Fruit fly (Drosophila melanogaster) whole organism, embryonic: Measurements from ENCODE around the gene CG4459.
A peak's percentile ranks its signal among the peaks of the same experiment; 100 is the strongest.

ENCODE experiments used
- Asciz ChIP-seq: fragments of 200-800 bp; sonication (Bioruptor generic); optimal IDR thresholded peaks from 2 replicates; lab custom pipeline; 2017; ENCODE audit warnings: missing biosample characterization, mild to moderate bottlenecking, missing genetic modification characterization, missing genetic modification reagents
- BtbVII ChIP-seq: fragments of 200-800 bp; sonication (Bioruptor generic); optimal IDR thresholded peaks from 3 replicates; lab custom pipeline; 2017; ENCODE audit warnings: missing biosample characterization, mild to moderate bottlenecking, missing genetic modification characterization
- CG10462 ChIP-seq: fragments of 200-800 bp; sonication (Bioruptor generic); optimal IDR thresholded peaks from 2 replicates; lab custom pipeline; 2016; ENCODE audit warnings: missing biosample characterization, missing genetic modification characterization
- CG11085 ChIP-seq: fragments of 200-800 bp; sonication (Bioruptor generic); IDR thresholded peaks from 2 replicates; pipeline ENCODE4 v1.3.6; 2022; ENCODE audit warnings: missing biosample characterization, missing genetic modification characterization
- CG11398 ChIP-seq: fragments of 200-800 bp; sonication (Bioruptor generic); optimal IDR thresholded peaks from 2 replicates; lab custom pipeline; 2016; ENCODE audit warnings: missing biosample characterization, missing genetic modification characterization
- CG11560 ChIP-seq: fragments of 200-800 bp; sonication (Bioruptor generic); IDR thresholded peaks from 3 replicates; pipeline ENCODE4 v1.3.6; 2022; ENCODE audit warnings: missing biosample characterization, missing genetic modification characterization
- CG11696 ChIP-seq: fragments of 200-800 bp; sonication (Bioruptor generic); IDR thresholded peaks from 2 replicates; pipeline ENCODE4 v1.3.6; 2022; ENCODE audit warnings: missing biosample characterization, missing genetic modification characterization
- CG12219 ChIP-seq: fragments of 200-800 bp; sonication (Bioruptor generic); optimal IDR thresholded peaks from 3 replicates; lab custom pipeline; 2018; ENCODE audit warnings: missing biosample characterization, mild to moderate bottlenecking, missing genetic modification characterization
- CG15601 ChIP-seq: fragments of 200-800 bp; sonication (Bioruptor generic); optimal IDR thresholded peaks from 3 replicates; lab custom pipeline; 2019; ENCODE audit warnings: missing biosample characterization, mild to moderate bottlenecking, missing genetic modification characterization, moderate library complexity
- CG17829 ChIP-seq: fragments of 200-800 bp; optimal IDR thresholded peaks from 2 replicates; lab custom pipeline; 2019; ENCODE audit warnings: missing biosample characterization, mild to moderate bottlenecking, missing genetic modification characterization, moderate library complexity
- CG1832 ChIP-seq: fragments of 200-800 bp; sonication (Bioruptor generic); optimal IDR thresholded peaks from 2 replicates; lab custom pipeline; 2017; ENCODE audit warnings: missing biosample characterization, mild to moderate bottlenecking, missing genetic modification characterization, inconsistent platforms
- CG18476 ChIP-seq: fragments of 200-800 bp; sonication (Bioruptor generic); optimal IDR thresholded peaks from 2 replicates; lab custom pipeline; 2016; ENCODE audit warnings: missing biosample characterization, mild to moderate bottlenecking, missing genetic modification characterization
- CG18599 ChIP-seq: fragments of 200-800 bp; sonication (Bioruptor generic); optimal IDR thresholded peaks from 3 replicates; lab custom pipeline; 2017; ENCODE audit warnings: missing biosample characterization, missing genetic modification characterization, mild to moderate bottlenecking, moderate library complexity, missing genetic modification reagents
- CG2129 ChIP-seq: fragments of 200-800 bp; sonication (Bioruptor generic); IDR thresholded peaks from 2 replicates; pipeline ENCODE4 v1.3.6; 2022; ENCODE audit warnings: missing biosample characterization, missing genetic modification characterization; ENCODE audit not compliant: partially characterized antibody
- CG2712 ChIP-seq: fragments of 200-800 bp; optimal IDR thresholded peaks from 3 replicates; lab custom pipeline; 2019; ENCODE audit warnings: missing biosample characterization, mild to moderate bottlenecking, missing genetic modification characterization, moderate library complexity
- CG33213 ChIP-seq: fragments of 200-800 bp; sonication (Bioruptor generic); optimal IDR thresholded peaks from 3 replicates; lab custom pipeline; 2016; ENCODE audit warnings: missing biosample characterization, missing genetic modification characterization
- CG6654 ChIP-seq: fragments of 200-800 bp; sonication (Bioruptor generic); optimal IDR thresholded peaks from 2 replicates; lab custom pipeline; 2017; ENCODE audit warnings: missing biosample characterization, mild to moderate bottlenecking, missing genetic modification characterization
- CG8089 ChIP-seq: fragments of 200-800 bp; sonication (Bioruptor generic); optimal IDR thresholded peaks from 3 replicates; lab custom pipeline; 2016; ENCODE audit warnings: missing biosample characterization, missing genetic modification characterization
- CG9932 ChIP-seq: fragments of 200-800 bp; sonication (Bioruptor generic); IDR thresholded peaks from 2 replicates; pipeline ENCODE4 v1.3.6; 2022; ENCODE audit warnings: missing biosample characterization, missing genetic modification characterization
- Dek ChIP-seq: fragments of 200-800 bp; sonication (Bioruptor generic); optimal IDR thresholded peaks from 3 replicates; lab custom pipeline; 2019; ENCODE audit warnings: missing biosample characterization, mild to moderate bottlenecking, missing genetic modification characterization, moderate library complexity
- Fer2 ChIP-seq: fragments of 200-800 bp; sonication (Bioruptor generic); optimal IDR thresholded peaks from 2 replicates; lab custom pipeline; 2018; ENCODE audit warnings: missing biosample characterization, mild to moderate bottlenecking, missing genetic modification characterization, moderate library complexity
- GATAe ChIP-seq: fragments of 200-800 bp; sonication (Bioruptor generic); conservative IDR thresholded peaks from 2 replicates; pipeline ENCODE4 v1.3.6; 2022; ENCODE audit warnings: missing biosample characterization, missing genetic modification characterization
- Hsf ChIP-seq: fragments of 200-800 bp; sonication (Bioruptor generic); optimal IDR thresholded peaks from 3 replicates; lab custom pipeline; 2016; ENCODE audit warnings: missing biosample characterization, missing genetic modification characterization
- MBD-R2 ChIP-seq: fragments of 200-800 bp; sonication (Bioruptor generic); IDR thresholded peaks from 2 replicates; pipeline ENCODE4 v1.3.6; 2022; ENCODE audit warnings: missing biosample characterization, missing genetic modification characterization
- Mes4 ChIP-seq: fragments of 200-800 bp; sonication (Bioruptor generic); optimal IDR thresholded peaks from 2 replicates; lab custom pipeline; 2016; ENCODE audit warnings: missing biosample characterization, missing genetic modification characterization
- Sin3A ChIP-seq: fragments of >200 bp; optimal IDR thresholded peaks from 2 replicates; lab custom pipeline; 2018
- Xbp1 ChIP-seq: fragments of 200-800 bp; sonication (Bioruptor generic); optimal IDR thresholded peaks from 3 replicates; lab custom pipeline; 2016; ENCODE audit warnings: missing biosample characterization, mild to moderate bottlenecking, missing genetic modification characterization
- aop ChIP-seq: fragments of 200-800 bp; sonication (Bioruptor generic); IDR thresholded peaks from 2 replicates; pipeline ENCODE4 v1.3.6; 2022; ENCODE audit warnings: missing biosample characterization, missing genetic modification characterization
- bbx ChIP-seq: fragments of 200-800 bp; sonication (Bioruptor generic); IDR thresholded peaks from 2 replicates; pipeline ENCODE4 v1.3.6; 2022; ENCODE audit warnings: missing biosample characterization, missing genetic modification characterization; ENCODE audit not compliant: partially characterized antibody
- chif ChIP-seq, 2 experiments: fragments of 200-800 bp; sonication (Bioruptor generic); optimal IDR thresholded peaks; 3 replicates each; lab custom pipeline; 2016; ENCODE audit warnings: missing biosample characterization in 2 of 2, missing genetic modification characterization in 2 of 2
- fd64A ChIP-seq: fragments of 200-800 bp; sonication (Bioruptor generic); optimal IDR thresholded peaks from 3 replicates; lab custom pipeline; 2018; ENCODE audit warnings: missing biosample characterization, mild to moderate bottlenecking, missing genetic modification characterization
- hb ChIP-seq: fragments of 200-800 bp; sonication (Bioruptor generic); IDR thresholded peaks from 3 replicates; pipeline ENCODE4 v1.3.6; 2022; ENCODE audit warnings: missing biosample characterization, missing genetic modification characterization; ENCODE audit not compliant: partially characterized antibody
- hbn ChIP-seq: fragments of 200-800 bp; sonication (Bioruptor generic); IDR thresholded peaks from 2 replicates; pipeline ENCODE4 v1.3.6; 2022; ENCODE audit warnings: missing biosample characterization, missing genetic modification characterization; ENCODE audit not compliant: partially characterized antibody
- ken ChIP-seq: fragments of 200-800 bp; sonication (Bioruptor generic); IDR thresholded peaks from 3 replicates; pipeline ENCODE4 v1.3.6; 2022; ENCODE audit warnings: missing biosample characterization, missing genetic modification characterization
- knrl ChIP-seq: fragments of 200-800 bp; sonication (Bioruptor generic); IDR thresholded peaks from 3 replicates; pipeline ENCODE4 v1.3.6; 2022; ENCODE audit warnings: missing biosample characterization, missing genetic modification characterization; ENCODE audit not compliant: partially characterized antibody
- lov ChIP-seq, 2 experiments: fragments of 200-800 bp in 1 of 2; fragments of >200 bp in 1 of 2; sonication (Bioruptor generic) in 1 of 2; IDR thresholded peaks in 1 of 2; optimal IDR thresholded peaks in 1 of 2; 2 replicates in 1 of 2; 3 replicates in 1 of 2; pipeline versions ENCODE4 v1.3.6 to Lab custom; 2017 to 2022; ENCODE audit warnings: missing biosample characterization in 1 of 2, missing genetic modification characterization in 1 of 2
- mld ChIP-seq: fragments of 200-800 bp; sonication (Bioruptor generic); IDR thresholded peaks from 3 replicates; pipeline ENCODE4 v1.3.6; 2022; ENCODE audit warnings: missing biosample characterization, missing genetic modification characterization; ENCODE audit not compliant: partially characterized antibody
- nerfin-1 ChIP-seq: fragments of 200-800 bp; sonication (Bioruptor generic); optimal IDR thresholded peaks from 3 replicates; lab custom pipeline; 2019; ENCODE audit warnings: missing biosample characterization, mild to moderate bottlenecking, missing genetic modification characterization, moderate library complexity
- otp ChIP-seq: fragments of 200-800 bp; sonication (Bioruptor generic); IDR thresholded peaks from 3 replicates; pipeline ENCODE4, ENCODE4 v1.3.6; 2022; ENCODE audit warnings: missing biosample characterization, missing genetic modification characterization
- pfk ChIP-seq: fragments of 200-800 bp; sonication (Bioruptor generic); optimal IDR thresholded peaks from 2 replicates; lab custom pipeline; 2018; ENCODE audit warnings: missing biosample characterization, mild to moderate bottlenecking, missing genetic modification characterization, moderate library complexity
- pho ChIP-seq: fragments of 200-800 bp; sonication (Bioruptor generic); optimal IDR thresholded peaks from 2 replicates; lab custom pipeline; 2016; ENCODE audit warnings: missing biosample characterization, missing genetic modification characterization
- run ChIP-seq: fragments of 200-800 bp; sonication (Bioruptor generic); optimal IDR thresholded peaks from 3 replicates; lab custom pipeline; 2018; ENCODE audit warnings: missing biosample characterization, mild to moderate bottlenecking, missing genetic modification characterization
- seq ChIP-seq: fragments of 200-800 bp; sonication (Bioruptor generic); IDR thresholded peaks from 2 replicates; pipeline ENCODE4 v1.3.6; 2022; ENCODE audit warnings: missing biosample characterization, missing genetic modification characterization
- slp2 ChIP-seq: fragments of 200-800 bp; sonication (Bioruptor generic); optimal IDR thresholded peaks from 2 replicates; lab custom pipeline; 2016; ENCODE audit warnings: missing biosample characterization, missing genetic modification characterization
- sob ChIP-seq: fragments of 200-800 bp; sonication (Bioruptor generic); IDR thresholded peaks from 2 replicates; pipeline ENCODE4 v1.3.6; 2022; ENCODE audit warnings: missing biosample characterization, missing genetic modification characterization
- tgo ChIP-seq: fragments of 200-800 bp; sonication (Bioruptor generic); IDR thresholded peaks from 3 replicates; pipeline ENCODE4 v1.3.6; 2022; ENCODE audit warnings: missing biosample characterization, missing genetic modification characterization
- tup ChIP-seq: fragments of 200-800 bp; sonication (Bioruptor generic); optimal IDR thresholded peaks from 2 replicates; lab custom pipeline; 2016; ENCODE audit warnings: missing biosample characterization, mild to moderate bottlenecking, missing genetic modification characterization, moderate library complexity
- vnd ChIP-seq: fragments of 200-800 bp; sonication (Bioruptor generic); IDR thresholded peaks from 3 replicates; pipeline ENCODE4 v1.3.6; 2022; ENCODE audit warnings: missing biosample characterization, missing genetic modification characterization; ENCODE audit not compliant: partially characterized antibody
- vvl ChIP-seq: fragments of 200-800 bp; sonication (Bioruptor generic); IDR thresholded peaks from 2 replicates; pipeline ENCODE4 v1.3.6; 2022; ENCODE audit warnings: missing biosample characterization, missing genetic modification characterization
- zen2 ChIP-seq: fragments of 200-800 bp; sonication (Bioruptor generic); IDR thresholded peaks from 3 replicates; pipeline ENCODE4 v1.3.6; 2022; ENCODE audit warnings: missing biosample characterization, missing genetic modification characterization; ENCODE audit not compliant: partially characterized antibody

The CG4459 gene

dm6 chr3R:19902926-19903739 lies 25.3 kb downstream of the CG4459 start, which contains the start of gene ClpX (continued):
- TF ChIP-seq GATAe (no peak), Asciz (no peak), CG18599 (GFP tag; lab: Kevin White, UChicago) (no peak), hbn (GFP tag; lab: Robert Waterston, UW) (peak; percentile 70), CG12219 (no peak), knrl (peak; percentile 60), hb (GFP tag; lab: Robert Waterston, UW) (no peak), CG11696 (no peak), Hsf (GFP tag; lab: Kevin White, UChicago) (no peak), CG2129 (GFP tag; lab: Robert Waterston, UW) (0 out of 2 replicates have a peak, but pooled peaks have one; percentile 23), CG9932 (no peak), MBD-R2 (GFP tag; lab: Robert Waterston, UW) (peak; percentile 73), Dek (peak; percentile 20), CG6654 (GFP tag; lab: Kevin White, UChicago) (no peak), lov (optimal IDR thresholded peaks at IDR 0.05; lab: Kevin White, UChicago) (no peak), lov (GFP tag; IDR thresholded peaks at IDR 0.05; lab: Robert Waterston, UW) (no peak), nerfin-1 (tag; lab: Kevin White, UChicago) (peak; percentile 37), Sin3A (peak; percentile 35), chif (GFP tag; optimal IDR thresholded peaks at IDR 0.05; lab: Kevin White, UChicago) (no peak), Mes4 (GFP tag; lab: Kevin White, UChicago) (no peak), vvl (GFP tag; lab: Robert Waterston, UW) (0 out of 2 replicates have a peak, but pooled peaks have one; percentile 26), bbx (GFP tag; lab: Robert Waterston, UW) (peak; percentile 77), slp2 (no peak), otp (GFP tag; lab: Robert Waterston, UW) (no peak), CG17829 (peak; percentile 34), vnd (GFP tag; lab: Robert Waterston, UW) (peak; percentile 66), pfk (no peak), CG2712 (tag; lab: Kevin White, UChicago) (peak; percentile 5), zen2 (GFP tag; lab: Robert Waterston, UW) (peak; percentile 28; the same call in 1 of the 3 replicates), mld (GFP tag; lab: Robert Waterston, UW) (peak; percentile 73; the same call in 2 of the 3 replicates), ken (GFP tag; lab: Robert Waterston, UW) (peak; percentile 26; the same call in 1 of the 3 replicates)

dm6 chr3R:19902328-19902727 lies 26.1 kb downstream of the CG4459 start:
- peak; percentile 49; the same call in 1 of the 2 replicates for TF ChIP-seq sob (GFP tag; lab: Robert Waterston, UW)
- TF ChIP-seq seq (GFP tag; lab: Robert Waterston, UW): no peak
- no peak for TF ChIP-seq CG1832 (GFP tag; lab: Kevin White, UChicago)
- no peak for TF ChIP-seq tup (GFP tag; lab: Kevin White, UChicago)
- no peak for TF ChIP-seq Xbp1
- TF ChIP-seq CG8089 (GFP tag; lab: Kevin White, UChicago): no peak
- no peak for TF ChIP-seq CG11398 (GFP tag; lab: Kevin White, UChicago)
- TF ChIP-seq CG33213 (GFP tag; lab: Kevin White, UChicago): no peak
- TF ChIP-seq CG11560: 0 out of 3 replicates have a peak, but pooled peaks have one; percentile 12
- no peak for TF ChIP-seq CG18476 (GFP tag; lab: Kevin White, UChicago)
- TF ChIP-seq CG10462 (GFP tag; lab: Kevin White, UChicago): no peak
- no peak for TF ChIP-seq Fer2
- TF ChIP-seq BtbVII (GFP tag; lab: Kevin White, UChicago): peak; percentile 19
- no peak for TF ChIP-seq run (tag; lab: Kevin White, UChicago)
- TF ChIP-seq CG11085 (GFP tag; lab: Robert Waterston, UW): no peak
- TF ChIP-seq tgo (GFP tag; lab: Robert Waterston, UW): peak; percentile 19; the same call in 1 of the 3 replicates
- TF ChIP-seq CG15601 (tag; lab: Kevin White, UChicago): no peak
- no peak for TF ChIP-seq pho (GFP tag; lab: Kevin White, UChicago)
- no peak for TF ChIP-seq aop (GFP tag; lab: Robert Waterston, UW)
- no peak for TF ChIP-seq fd64A (GFP tag; lab: Kevin White, UChicago)
